Fruit fly (Drosophila melanogaster) whole organism, embryonic: ENCODE results near the gene CG14043.
A peak's percentile ranks its signal among the peaks of the same experiment; 100 is the strongest.

ENCODE experiments used
- ATbp ChIP-seq: fragments of 200-800 bp; sonication (Bioruptor generic); optimal IDR thresholded peaks from 2 replicates; lab custom pipeline; 2017; ENCODE audit warnings: missing biosample characterization, mild to moderate bottlenecking, missing genetic modification characterization, missing genetic modification reagents
- Aef1 ChIP-seq: fragments of 200-800 bp; sonication (Bioruptor generic); IDR thresholded peaks from 3 replicates; pipeline ENCODE4 v1.3.6; 2022; ENCODE audit warnings: missing biosample characterization, missing genetic modification characterization
- Blimp-1 ChIP-seq: fragments of 200-800 bp; sonication (Bioruptor generic); optimal IDR thresholded peaks from 3 replicates; lab custom pipeline; 2018; ENCODE audit warnings: missing biosample characterization, missing genetic modification characterization, mild to moderate bottlenecking, moderate library complexity, missing genetic modification reagents
- CG11504 ChIP-seq: fragments of 200-800 bp; sonication (Bioruptor generic); optimal IDR thresholded peaks from 3 replicates; lab custom pipeline; 2019; ENCODE audit warnings: missing biosample characterization, mild to moderate bottlenecking, missing genetic modification characterization, moderate library complexity
- CG12391 ChIP-seq: fragments of 200-800 bp; sonication (Bioruptor generic); optimal IDR thresholded peaks from 3 replicates; lab custom pipeline; 2018; ENCODE audit warnings: missing biosample characterization, mild to moderate bottlenecking, missing genetic modification characterization, moderate library complexity
- CG12744 ChIP-seq: fragments of 200-800 bp; sonication (Bioruptor generic); optimal IDR thresholded peaks from 2 replicates; lab custom pipeline; 2016; ENCODE audit warnings: missing biosample characterization, missing genetic modification characterization
- CG13624 ChIP-seq: fragments of 200-800 bp; sonication (Bioruptor generic); optimal IDR thresholded peaks from 2 replicates; lab custom pipeline; 2016; ENCODE audit warnings: missing biosample characterization, missing genetic modification characterization
- CG13894 ChIP-seq: fragments of 200-800 bp; sonication (Bioruptor generic); optimal IDR thresholded peaks from 3 replicates; lab custom pipeline; 2018; ENCODE audit warnings: missing biosample characterization, mild to moderate bottlenecking, missing genetic modification characterization, moderate library complexity
- CG15514 ChIP-seq: fragments of 200-800 bp; sonication (Bioruptor generic); optimal IDR thresholded peaks from 3 replicates; lab custom pipeline; 2017; ENCODE audit warnings: missing biosample characterization, missing genetic modification characterization, mild to moderate bottlenecking, moderate library complexity, missing genetic modification reagents
- CG17361 ChIP-seq: fragments of 200-800 bp; sonication (Bioruptor generic); IDR thresholded peaks from 3 replicates; pipeline ENCODE4 v1.3.6; 2022; ENCODE audit warnings: missing biosample characterization, missing genetic modification characterization
- CG17912 ChIP-seq: fragments of 200-800 bp; sonication (Bioruptor generic); optimal IDR thresholded peaks from 2 replicates; lab custom pipeline; 2018; ENCODE audit warnings: missing biosample characterization, mild to moderate bottlenecking, missing genetic modification characterization
- CG18011 ChIP-seq: fragments of 200-800 bp; sonication (Bioruptor generic); optimal IDR thresholded peaks from 2 replicates; lab custom pipeline; 2017; ENCODE audit warnings: missing biosample characterization, missing genetic modification characterization, mild to moderate bottlenecking, moderate library complexity, missing genotype
- CG18262 ChIP-seq: fragments of 200-800 bp; optimal IDR thresholded peaks from 3 replicates; lab custom pipeline; 2019; ENCODE audit warnings: missing biosample characterization, mild to moderate bottlenecking, missing genetic modification characterization, moderate library complexity
- CG33213 ChIP-seq: fragments of 200-800 bp; sonication (Bioruptor generic); optimal IDR thresholded peaks from 3 replicates; lab custom pipeline; 2016; ENCODE audit warnings: missing biosample characterization, missing genetic modification characterization
- CG3407 ChIP-seq: fragments of 200-800 bp; sonication (Bioruptor generic); optimal IDR thresholded peaks from 2 replicates; lab custom pipeline; 2018; ENCODE audit warnings: missing biosample characterization, mild to moderate bottlenecking, missing genetic modification characterization
- CG34376 ChIP-seq: fragments of 200-800 bp; sonication (Bioruptor generic); optimal IDR thresholded peaks from 2 replicates; lab custom pipeline; 2018; ENCODE audit warnings: missing biosample characterization, mild to moderate bottlenecking, missing genetic modification characterization
- CG34422 ChIP-seq: fragments of 200-800 bp; sonication (Bioruptor generic); IDR thresholded peaks from 3 replicates; pipeline ENCODE4 v1.3.6; 2022; ENCODE audit warnings: missing biosample characterization, missing genetic modification characterization
- CG3847 ChIP-seq: fragments of 200-800 bp; sonication (Bioruptor generic); IDR thresholded peaks from 2 replicates; pipeline ENCODE4 v1.3.6; 2022; ENCODE audit warnings: missing biosample characterization, missing genetic modification characterization
- CG4360 ChIP-seq: fragments of 200-800 bp; sonication (Bioruptor generic); IDR thresholded peaks from 2 replicates; pipeline ENCODE4 v1.3.6; 2022; ENCODE audit warnings: missing biosample characterization, missing genetic modification characterization
- CG6254 ChIP-seq: fragments of 200-800 bp; sonication (Bioruptor generic); optimal IDR thresholded peaks from 3 replicates; lab custom pipeline; 2017; ENCODE audit warnings: mild to moderate bottlenecking, missing biosample characterization, missing genetic modification reagents, missing genetic modification characterization
- CG7372 ChIP-seq: fragments of 200-800 bp; sonication (Bioruptor generic); IDR thresholded peaks from 2 replicates; pipeline ENCODE4 v1.3.6; 2022; ENCODE audit warnings: missing biosample characterization, missing genetic modification characterization
- H15 ChIP-seq: fragments of 200-800 bp; sonication (Bioruptor generic); IDR thresholded peaks from 3 replicates; pipeline ENCODE4 v1.3.6; 2022; ENCODE audit warnings: missing biosample characterization, missing genetic modification characterization
- Hand ChIP-seq: fragments of 200-800 bp; sonication (Bioruptor generic); optimal IDR thresholded peaks from 2 replicates; lab custom pipeline; 2017; ENCODE audit warnings: mild to moderate bottlenecking, missing biosample characterization, missing genetic modification reagents, missing genetic modification characterization
- Hsf ChIP-seq: fragments of 200-800 bp; sonication (Bioruptor generic); optimal IDR thresholded peaks from 3 replicates; lab custom pipeline; 2016; ENCODE audit warnings: missing biosample characterization, missing genetic modification characterization
- Mad ChIP-seq: fragments of 200-800 bp; sonication (Bioruptor generic); optimal IDR thresholded peaks from 2 replicates; lab custom pipeline; 2016; ENCODE audit warnings: missing biosample characterization, missing genetic modification characterization
- Meics ChIP-seq: fragments of 200-800 bp; sonication (Bioruptor generic); optimal IDR thresholded peaks from 2 replicates; lab custom pipeline; 2017; ENCODE audit warnings: missing biosample characterization, mild to moderate bottlenecking, missing genetic modification characterization
- Optix ChIP-seq: fragments of 200-800 bp; sonication (Bioruptor generic); IDR thresholded peaks from 3 replicates; pipeline ENCODE4 v1.3.6; 2022; ENCODE audit warnings: missing biosample characterization, missing genetic modification characterization
- Stat92E ChIP-seq, 3 experiments: fragments of >200 bp in 2 of 3; fragments of 200-800 bp in 1 of 3; sonication (Bioruptor generic) in 1 of 3; optimal IDR thresholded peaks; 2 replicates each; lab custom pipeline; 2017 to 2019; ENCODE audit warnings: missing biosample characterization in 3 of 3, missing genetic modification characterization in 3 of 3, mild to moderate bottlenecking in 1 of 3, moderate library complexity in 1 of 3
- ato ChIP-seq: fragments of 200-800 bp; sonication (Bioruptor generic); IDR thresholded peaks from 2 replicates; pipeline ENCODE4 v1.3.6; 2022; ENCODE audit warnings: missing biosample characterization, missing genetic modification characterization; ENCODE audit not compliant: partially characterized antibody
- bigmax ChIP-seq: fragments of 200-800 bp; sonication (Bioruptor generic); optimal IDR thresholded peaks from 2 replicates; lab custom pipeline; 2018; ENCODE audit warnings: missing biosample characterization, mild to moderate bottlenecking, missing genetic modification characterization
- cad ChIP-seq: fragments of >200 bp; optimal IDR thresholded peaks from 2 replicates; lab custom pipeline; 2017; ENCODE audit warnings: missing biosample characterization, missing genetic modification characterization
- chif ChIP-seq, 2 experiments: fragments of 200-800 bp; sonication (Bioruptor generic); optimal IDR thresholded peaks; 3 replicates each; lab custom pipeline; 2016; ENCODE audit warnings: missing biosample characterization in 2 of 2, missing genetic modification characterization in 2 of 2
- crp ChIP-seq, 2 experiments: fragments of 200-800 bp; sonication (Bioruptor generic); optimal IDR thresholded peaks; 2 replicates in 1 of 2; 3 replicates in 1 of 2; lab custom pipeline; 2017; ENCODE audit warnings: missing biosample characterization in 2 of 2, missing genetic modification characterization in 2 of 2, mild to moderate bottlenecking in 1 of 2, moderate library complexity in 1 of 2
- dysf ChIP-seq: fragments of 200-800 bp; sonication (Bioruptor generic); IDR thresholded peaks from 3 replicates; pipeline ENCODE4 v1.3.6; 2022; ENCODE audit warnings: missing biosample characterization, missing genetic modification characterization
- en ChIP-seq: fragments of 200-800 bp; sonication (Bioruptor generic); optimal IDR thresholded peaks from 2 replicates; lab custom pipeline; 2016; ENCODE audit warnings: missing biosample characterization, missing genetic modification characterization
- fu2 ChIP-seq: fragments of 200-800 bp; sonication (Bioruptor generic); optimal IDR thresholded peaks from 2 replicates; lab custom pipeline; 2016; ENCODE audit warnings: missing biosample characterization, missing genetic modification characterization
- gce ChIP-seq: fragments of 200-800 bp; sonication (Bioruptor generic); IDR thresholded peaks from 3 replicates; pipeline ENCODE4 v1.3.6; 2022; ENCODE audit warnings: missing biosample characterization, missing genetic modification characterization
- grau ChIP-seq: fragments of 200-800 bp; optimal IDR thresholded peaks from 3 replicates; lab custom pipeline; 2019; ENCODE audit warnings: missing biosample characterization, mild to moderate bottlenecking, missing genetic modification characterization, moderate library complexity
- ham ChIP-seq: fragments of 200-800 bp; sonication (Bioruptor generic); IDR thresholded peaks from 2 replicates; pipeline ENCODE4 v1.3.6; 2022; ENCODE audit warnings: missing biosample characterization, missing genetic modification characterization
- prd ChIP-seq, 3 experiments: fragments of >200 bp in 2 of 3; fragments of 200-800 bp in 1 of 3; sonication (Bioruptor generic) in 1 of 3; optimal IDR thresholded peaks in 2 of 3; IDR thresholded peaks in 1 of 3; 2 replicates in 2 of 3; 3 replicates in 1 of 3; pipeline versions ENCODE4 v1.3.6 to Lab custom; 2017 to 2022; ENCODE audit warnings: missing biosample characterization in 1 of 3, missing genetic modification characterization in 1 of 3
- pros ChIP-seq: fragments of 200-800 bp; sonication (Bioruptor generic); optimal IDR thresholded peaks from 3 replicates; lab custom pipeline; 2019; ENCODE audit warnings: missing biosample characterization, mild to moderate bottlenecking, missing genetic modification characterization, moderate library complexity
- psq ChIP-seq: fragments of 200-800 bp; sonication (Bioruptor generic); optimal IDR thresholded peaks from 2 replicates; lab custom pipeline; 2017; ENCODE audit warnings: missing biosample characterization, missing genetic modification characterization
- ro ChIP-seq: fragments of 200-800 bp; sonication (Bioruptor generic); IDR thresholded peaks from 2 replicates; pipeline ENCODE4 v1.3.6; 2022; ENCODE audit warnings: missing biosample characterization, missing genetic modification characterization
- salm ChIP-seq: fragments of 200-800 bp; sonication (Bioruptor generic); optimal IDR thresholded peaks from 2 replicates; lab custom pipeline; 2018; ENCODE audit warnings: missing biosample characterization, mild to moderate bottlenecking, missing genetic modification characterization
- sim ChIP-seq: fragments of 200-800 bp; sonication (Bioruptor generic); IDR thresholded peaks from 2 replicates; pipeline ENCODE4 v1.3.6; 2022; ENCODE audit warnings: missing biosample characterization, missing genetic modification characterization
- usp ChIP-seq: fragments of >200 bp; optimal IDR thresholded peaks from 2 replicates; lab custom pipeline; 2017; ENCODE audit warnings: missing biosample characterization, missing genetic modification characterization
- vfl ChIP-seq: fragments of 200-800 bp; sonication (Bioruptor generic); optimal IDR thresholded peaks from 2 replicates; lab custom pipeline; 2016; ENCODE audit warnings: missing biosample characterization, missing genetic modification characterization
- zfh1 ChIP-seq: fragments of 200-800 bp; sonication (Bioruptor generic); IDR thresholded peaks from 3 replicates; pipeline ENCODE4 v1.3.6; 2022; ENCODE audit warnings: missing biosample characterization, missing genetic modification characterization

CG14043 gene

DNA sequence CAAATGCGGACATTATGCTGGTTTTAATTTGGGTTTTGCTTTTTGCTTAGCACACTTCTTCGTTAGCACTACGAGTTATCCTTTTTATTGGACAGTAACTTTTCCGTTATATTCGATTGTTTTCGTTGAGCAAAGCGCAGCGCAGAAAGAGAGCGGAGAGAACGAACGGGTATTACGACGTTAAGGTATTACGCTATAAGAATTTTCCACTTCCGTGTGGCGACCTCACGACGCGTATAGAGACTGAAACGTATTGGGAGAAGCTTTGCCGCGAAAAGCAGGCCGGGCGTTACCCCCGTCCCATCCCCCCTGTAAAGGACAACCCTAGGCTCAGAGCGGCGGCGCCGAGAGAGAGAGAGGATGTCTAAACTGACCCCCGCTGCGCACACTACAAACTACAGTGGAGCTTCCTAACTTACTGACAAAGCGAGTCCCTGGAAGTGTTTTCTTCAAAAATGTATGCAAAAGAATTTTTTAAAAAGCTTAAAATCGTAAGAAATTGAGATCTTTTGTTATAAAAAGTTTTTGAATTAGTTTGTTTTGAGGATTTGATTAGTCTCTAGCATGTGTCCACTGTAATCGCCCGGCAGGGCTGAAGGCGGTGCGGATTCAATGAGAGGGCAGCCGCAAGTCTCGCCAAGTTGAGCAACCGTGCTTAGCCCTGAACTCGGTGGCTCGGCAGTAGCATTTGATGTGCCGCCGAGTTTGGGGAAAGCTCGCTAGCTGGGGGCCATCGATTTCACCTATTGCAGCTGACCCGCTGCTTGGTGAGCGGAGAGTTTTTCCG lies 33.4 kb downstream of the CG14043 start (continued):
- TF ChIP-seq CG13624 (GFP tag; lab: Kevin White, UChicago) (peak; percentile 97), CG34422 (GFP tag; lab: Robert Waterston, UW) (peak; percentile 96), CG3847 (GFP tag; lab: Robert Waterston, UW) (peak; percentile 96), CG11504 (tag; lab: Kevin White, UChicago) (peak; percentile 93), ro (GFP tag; lab: Robert Waterston, UW) (peak; percentile 88), CG12744 (GFP tag; lab: Kevin White, UChicago) (peak; percentile 95), dysf (GFP tag; lab: Robert Waterston, UW) (peak; percentile 97), sim (peak; percentile 81), Hsf (GFP tag; lab: Kevin White, UChicago) (peak; percentile 95), CG33213 (GFP tag; lab: Kevin White, UChicago) (peak; percentile 93), CG18262 (tag; lab: Kevin White, UChicago) (peak; percentile 90), Aef1 (GFP tag; lab: Robert Waterston, UW) (peak; percentile 96), CG12391 (tag; lab: Kevin White, UChicago) (peak; percentile 93), CG17361 (GFP tag; lab: Robert Waterston, UW) (peak; percentile 92), cad (GFP tag; lab: Kevin White, UChicago) (no peak), CG4360 (peak; percentile 63), vfl (GFP tag; lab: Kevin White, UChicago) (peak; percentile 94), ato (GFP tag; lab: Robert Waterston, UW) (no peak), psq (peak; percentile 74), zfh1 (GFP tag; lab: Robert Waterston, UW) (peak; percentile 95), Blimp-1 (GFP tag; lab: Kevin White, UChicago) (peak; percentile 90), prd (optimal IDR thresholded peaks at IDR 0.05; lab: Kevin White, UChicago) (no peak), prd (GFP tag; IDR thresholded peaks at IDR 0.05; lab: Robert Waterston, UW) (peak; percentile 98), Stat92E (GFP tag; optimal IDR thresholded peaks at IDR 0.05; lab: Kevin White, UChicago) (no peak), ATbp (GFP tag; lab: Kevin White, UChicago) (peak; percentile 93), CG3407 (GFP tag; lab: Kevin White, UChicago) (peak; percentile 86), chif (GFP tag; optimal IDR thresholded peaks at IDR 0.05; lab: Kevin White, UChicago) (peak; percentile 93 to 94), gce (GFP tag; lab: Robert Waterston, UW) (peak; percentile 95), Optix (GFP tag; lab: Robert Waterston, UW) (peak; percentile 91), grau (tag; lab: Kevin White, UChicago) (peak; percentile 99), CG17912 (GFP tag; lab: Kevin White, UChicago) (peak; percentile 51), Meics (peak; percentile 97), fu2 (peak; percentile 95), CG18011 (peak; percentile 82), CG15514 (GFP tag; lab: Kevin White, UChicago) (peak; percentile 92), bigmax (GFP tag; lab: Kevin White, UChicago) (peak; percentile 56), pros (GFP tag; lab: Kevin White, UChicago) (no peak), crp (GFP tag; optimal IDR thresholded peaks at IDR 0.05; lab: Kevin White, UChicago) (peak in 1 of 2 experiments; percentile 48), CG7372 (peak; percentile 94), CG13894 (tag; lab: Kevin White, UChicago) (peak; percentile 98), CG34376 (GFP tag; lab: Kevin White, UChicago) (peak; percentile 97), ham (GFP tag; lab: Robert Waterston, UW) (peak; percentile 75; the same call in 1 of the 2 replicates), salm (tag; lab: Kevin White, UChicago) (peak; percentile 84), Mad (GFP tag; lab: Kevin White, UChicago) (peak; percentile 90), H15 (peak; percentile 96), en (GFP tag; lab: Kevin White, UChicago) (peak; percentile 81), Hand (GFP tag; lab: Kevin White, UChicago) (peak; percentile 98), CG6254 (GFP tag; lab: Kevin White, UChicago) (peak; percentile 83), usp (GFP tag; lab: Kevin White, UChicago) (no peak)
